Worm (Caenorhabditis elegans): Measurements from ENCODE around the gene F54D5.3.

Gene F54D5.3

DNA sequence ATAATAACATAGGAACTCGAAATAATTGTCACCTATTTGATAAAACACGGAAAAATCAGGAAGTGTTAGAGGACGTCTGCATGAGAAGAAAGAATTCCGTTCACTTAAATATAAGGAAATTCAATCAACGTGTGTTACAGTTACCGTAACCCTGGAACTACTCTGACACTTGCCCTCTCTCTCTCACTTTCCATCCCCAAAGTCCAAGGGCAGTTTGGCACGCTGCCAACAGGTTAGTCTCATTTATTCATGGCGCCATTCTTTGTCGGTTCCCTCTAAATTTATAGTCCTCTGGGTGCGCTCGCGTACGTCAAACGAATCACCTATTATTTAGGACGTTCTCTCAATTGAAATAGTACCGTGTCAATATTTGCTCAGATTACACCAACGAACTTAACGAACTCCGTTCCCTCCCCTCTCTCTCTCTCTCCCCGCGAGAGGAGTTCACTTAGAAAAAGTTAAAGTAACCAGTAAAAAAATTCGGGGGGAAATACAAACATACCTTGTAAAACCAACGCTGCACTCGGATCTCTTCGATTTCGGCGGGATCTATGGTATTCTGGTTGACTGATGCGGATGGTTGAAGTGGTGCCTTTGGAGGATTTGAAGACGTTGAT is 49.1 kb downstream of the F54D5.3 start:
- no peak for TF ChIP-seq egl-18 (GFP tag; IDR thresholded peaks at IDR 0.05)
- TF ChIP-seq nhr-120 (GFP tag; IDR thresholded peaks at IDR 0.05), result no peak
- no peak for TF ChIP-seq efl-1 (GFP tag; optimal IDR thresholded peaks at IDR 0.05)
- no peak for TF ChIP-seq nfya-2 (GFP tag; IDR thresholded peaks at IDR 0.05)
- TF ChIP-seq ccch-3 (GFP tag; optimal IDR thresholded peaks at IDR 0.05), result no peak
- 0 out of 2 replicates have a peak, but pooled peaks have one; percentile 43 for TF ChIP-seq let-526 (GFP tag; IDR thresholded peaks at IDR 0.05)

DNA sequence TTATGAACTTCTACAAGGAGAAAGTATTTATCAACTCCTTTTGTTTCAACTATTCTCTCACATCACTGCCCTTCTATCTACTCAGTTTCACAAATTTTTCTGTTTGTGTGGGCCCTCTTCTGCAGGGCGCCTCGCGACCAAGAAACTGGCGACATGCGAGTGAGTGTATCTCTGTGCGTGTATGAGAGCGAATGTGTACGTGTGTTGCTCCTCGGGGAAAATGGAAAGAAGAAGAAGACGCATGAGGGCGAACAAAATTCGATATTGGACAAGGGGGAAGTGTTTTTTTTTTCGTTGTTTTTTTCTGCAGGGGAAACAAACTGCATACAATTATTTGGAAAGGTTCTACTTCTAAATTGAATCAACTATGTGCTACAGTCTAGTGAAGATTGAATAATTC is 50.0 kb downstream of the F54D5.3 start:
- no peak for TF ChIP-seq sdz-38 (tag; optimal IDR thresholded peaks at IDR 0.05)
- no peak for TF ChIP-seq C17E4.6 (GFP tag; IDR thresholded peaks at IDR 0.05)
- no peak for TF ChIP-seq lin-40 (tag; optimal IDR thresholded peaks at IDR 0.05)
- TF ChIP-seq F39B2.1 (GFP tag; IDR thresholded peaks at IDR 0.05), result no peak
- TF ChIP-seq mel-28 (tag; optimal IDR thresholded peaks at IDR 0.05; ENCODE audit: borderline replicate concordance), result no peak
- 0 out of 2 replicates have a peak, but pooled peaks have one; percentile 13 for TF ChIP-seq hmg-1.2 (GFP tag; IDR thresholded peaks at IDR 0.05)
- no peak for TF ChIP-seq B0261.1 (tag; optimal IDR thresholded peaks at IDR 0.05)
- TF ChIP-seq ceh-27 (GFP tag; optimal IDR thresholded peaks at IDR 0.05), result no peak
- no peak for TF ChIP-seq ceh-91 (GFP tag; IDR thresholded peaks at IDR 0.05)
- TF ChIP-seq madf-3 (GFP tag; IDR thresholded peaks at IDR 0.05), result 0 out of 2 replicates have a peak, but pooled peaks have one; percentile 40
- 0 out of 2 replicates have a peak, but pooled peaks have one; percentile 6 for TF ChIP-seq zfh-2 (GFP tag; conservative IDR thresholded peaks at IDR 0.05)
- no peak for TF ChIP-seq sptf-2 (GFP tag; optimal IDR thresholded peaks at IDR 0.05)
- no peak for TF ChIP-seq tlf-1 (GFP tag; optimal IDR thresholded peaks at IDR 0.05)
- no peak for TF ChIP-seq lsy-27 (tag; optimal IDR thresholded peaks at IDR 0.05; ENCODE audit: borderline replicate concordance, insufficient read depth)
- no peak for TF ChIP-seq nfyb-1 (GFP tag; IDR thresholded peaks at IDR 0.05)
- no peak for TF ChIP-seq dpff-1 (tag; optimal IDR thresholded peaks at IDR 0.05)

DNA sequence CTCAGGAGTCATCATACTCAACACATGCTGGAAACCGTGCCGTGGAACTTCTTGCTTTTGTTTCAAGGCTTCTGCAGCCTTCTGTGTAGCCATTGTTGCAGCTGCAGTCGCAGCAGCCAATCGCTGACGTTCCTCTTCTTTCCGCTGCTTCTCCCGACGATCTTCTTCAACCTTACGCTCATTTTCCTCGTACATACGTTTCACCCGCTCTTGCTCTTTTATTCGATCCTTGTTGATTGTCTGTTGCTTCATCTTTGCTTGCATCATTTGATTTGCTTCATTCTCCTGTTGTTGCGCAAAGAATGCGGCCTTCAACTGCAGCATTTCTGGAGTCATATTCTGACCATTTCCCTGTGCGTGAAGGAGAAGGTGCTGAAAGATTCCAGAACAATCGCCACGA is 51.0 kb downstream of the F54D5.3 start:
- TF ChIP-seq nhr-179 (tag; optimal IDR thresholded peaks at IDR 0.05), result no peak
- no peak for TF ChIP-seq ZK185.1 (tag; optimal IDR thresholded peaks at IDR 0.05; ENCODE audit: poor library complexity, severe bottlenecking)
- TF ChIP-seq cebp-2 (GFP tag; IDR thresholded peaks at IDR 0.05), result no peak
- TF ChIP-seq hsf-1 (GFP tag; IDR thresholded peaks at IDR 0.05), result no peak
- TF ChIP-seq K11D2.4 (GFP tag; IDR thresholded peaks at IDR 0.05), result 0 out of 2 replicates have a peak, but pooled peaks have one; percentile 18
- TF ChIP-seq zfh-2 (GFP tag; conservative IDR thresholded peaks at IDR 0.05), result no peak; the same call in 1 of the 2 replicates
- TF ChIP-seq pbrm-1 (GFP tag; IDR thresholded peaks at IDR 0.05), result 0 out of 2 replicates have a peak, but pooled peaks have one; percentile 15
- TF ChIP-seq him-1 (tag; optimal IDR thresholded peaks at IDR 0.05), result no peak
- TF ChIP-seq F39B2.1 (GFP tag; IDR thresholded peaks at IDR 0.05), result no peak

All from whole organism, young adult.